Worm (Caenorhabditis elegans) whole organism, mixed stage, embryonic: ENCODE measurements around the gene smex-2.

ENCODE experiments used
- ceh-39 ChIP-seq: fragments of 150-350 bp; optimal IDR thresholded peaks from 2 replicates; lab custom pipeline; 2014; ENCODE audit warnings: missing biosample characterization, missing genetic modification characterization
- elt-3 ChIP-seq: fragments of 150-350 bp; optimal IDR thresholded peaks from 2 replicates; lab custom pipeline; 2014; ENCODE audit warnings: missing biosample characterization, missing genetic modification characterization

- TF ChIP-seq ceh-39 (tag; lab: Kevin White, UChicago), result no peak
- TF ChIP-seq elt-3 (tag; lab: Kevin White, UChicago), result no peak
Observed at ce11 chrX:2084019-2084418, 44.8 kb upstream of the smex-2 start, which contains the start of gene F49H12.3.
